Worm (Caenorhabditis elegans) whole organism, L1 larva: ENCODE results near the gene F37H8.5.

Experiments
- C04F5.9 ChIP-seq: sonication (generic microtip); optimal IDR thresholded peaks from 2 replicates; lab custom pipeline; 2016; ENCODE audit warnings: missing genetic modification characterization, missing compliant biosample characterization
- Y116A8C.19 ChIP-seq: sonication (generic microtip); optimal IDR thresholded peaks from 2 replicates; lab custom pipeline; 2016; ENCODE audit warnings: missing compliant biosample characterization, missing genetic modification characterization, borderline replicate concordance
- alr-1 ChIP-seq: fragments of 200-800 bp; sonication (Bioruptor generic); optimal IDR thresholded peaks from 2 replicates; lab custom pipeline; 2018; ENCODE audit warnings: borderline replicate concordance, mild to moderate bottlenecking, missing genetic modification characterization, missing compliant biosample characterization
- ama-1 ChIP-seq: fragments of 150-350 bp; optimal IDR thresholded peaks from 2 replicates; lab custom pipeline; 2014
- ceh-8 ChIP-seq: fragments of 200-800 bp; sonication (Bioruptor generic); optimal IDR thresholded peaks from 2 replicates; lab custom pipeline; 2018; ENCODE audit warnings: mild to moderate bottlenecking, missing genetic modification characterization, moderate library complexity, missing compliant biosample characterization
- ceh-82 ChIP-seq, 3 experiments: fragments of 150-350 bp in 1 of 3; sonication (generic microtip) in 2 of 3; optimal IDR thresholded peaks; 2 replicates each; lab custom pipeline; 2014 to 2017; ENCODE audit warnings: missing biosample characterization in 3 of 3, missing genetic modification characterization in 3 of 3
- ceh-90 ChIP-seq: sonication (generic microtip); optimal IDR thresholded peaks from 2 replicates; lab custom pipeline; 2016; ENCODE audit warnings: missing genetic modification characterization, missing compliant biosample characterization
- ces-1 ChIP-seq: fragments of 150-350 bp; optimal IDR thresholded peaks from 2 replicates; lab custom pipeline; 2014; ENCODE audit warnings: missing biosample characterization, missing genetic modification reagents, missing genetic modification characterization
- dpl-1 ChIP-seq, 3 experiments: fragments of 150-350 bp in 2 of 3; sonication (generic microtip) in 1 of 3; optimal IDR thresholded peaks; 2 replicates each; lab custom pipeline; 2014 to 2017; ENCODE audit warnings: missing biosample characterization in 3 of 3, missing genetic modification characterization in 3 of 3, missing genetic modification reagents in 3 of 3
- efl-1 ChIP-seq, 4 experiments: fragments of 150-350 bp; optimal IDR thresholded peaks in 3 of 4; peaks in 1 of 4; 1 replicate in 1 of 4; 2 replicates in 3 of 4; lab custom pipeline; 2014; ENCODE audit warnings: missing biosample characterization in 2 of 4, missing genetic modification characterization in 2 of 4, missing genetic modification reagents in 2 of 4
- efl-3 ChIP-seq: fragments of 200-800 bp; sonication (Bioruptor generic); optimal IDR thresholded peaks from 2 replicates; lab custom pipeline; 2018; ENCODE audit warnings: mild to moderate bottlenecking, missing genetic modification characterization, missing compliant biosample characterization
- egl-27 ChIP-seq, 2 experiments: fragments of 150-350 bp in 1 of 2; sonication (generic microtip); optimal IDR thresholded peaks; 3 replicates each; lab custom pipeline; 2017 to 2018; ENCODE audit warnings: missing biosample characterization in 2 of 2, missing genetic modification characterization in 2 of 2, missing genetic modification reagents in 2 of 2
- elt-2 ChIP-seq: sonication (generic microtip); optimal IDR thresholded peaks from 2 replicates; lab custom pipeline; 2016; ENCODE audit warnings: missing genetic modification characterization, mild to moderate bottlenecking, inconsistent platforms, missing compliant biosample characterization, missing genetic modification reagents
- fkh-10 ChIP-seq: sonication (generic microtip); optimal IDR thresholded peaks from 2 replicates; lab custom pipeline; 2017; ENCODE audit warnings: missing biosample characterization, missing genetic modification reagents, missing genetic modification characterization
- grh-1 ChIP-seq: fragments of 200-800 bp; sonication (Bioruptor generic); IDR thresholded peaks from 2 replicates; pipeline ENCODE4 v1.3.6; 2022; ENCODE audit warnings: missing genetic modification reagents, missing genetic modification characterization, missing compliant biosample characterization
- hlh-17 ChIP-seq: fragments of 200-800 bp; sonication (Bioruptor generic); optimal IDR thresholded peaks from 2 replicates; lab custom pipeline; 2018; ENCODE audit warnings: missing genetic modification characterization, mild to moderate bottlenecking, missing compliant biosample characterization, moderate library complexity, borderline replicate concordance
- hlh-4 ChIP-seq: sonication (generic microtip); optimal IDR thresholded peaks from 2 replicates; lab custom pipeline; 2016; ENCODE audit warnings: mild to moderate bottlenecking, missing genetic modification characterization, missing compliant biosample characterization
- hpl-2 ChIP-seq: fragments of 150-350 bp; optimal IDR thresholded peaks from 2 replicates; lab custom pipeline; 2014; ENCODE audit warnings: missing biosample characterization, missing genetic modification reagents, missing genetic modification characterization
- isw-1 ChIP-seq: fragments of 200-800 bp; sonication (Bioruptor generic); IDR thresholded peaks from 2 replicates; pipeline ENCODE4 v1.3.6; 2022; ENCODE audit warnings: missing genetic modification characterization, missing compliant biosample characterization
- lin-13 ChIP-seq: fragments of 150-350 bp; optimal IDR thresholded peaks from 2 replicates; lab custom pipeline; 2014; ENCODE audit warnings: missing biosample characterization, missing genetic modification reagents, missing genetic modification characterization
- lin-39 ChIP-seq: fragments of 150-350 bp; optimal IDR thresholded peaks from 2 replicates; lab custom pipeline; 2014; ENCODE audit warnings: missing biosample characterization, missing genetic modification reagents, missing genetic modification characterization
- lir-3 ChIP-seq: sonication (generic microtip); optimal IDR thresholded peaks from 2 replicates; lab custom pipeline; 2016; ENCODE audit warnings: mild to moderate bottlenecking, missing genetic modification characterization, moderate library complexity, missing compliant biosample characterization; ENCODE audit not compliant: poor library complexity
- nhr-11 ChIP-seq: fragments of 150-350 bp; optimal IDR thresholded peaks from 2 replicates; lab custom pipeline; 2014; ENCODE audit warnings: missing biosample characterization, missing genetic modification characterization
- nhr-12 ChIP-seq: sonication (generic microtip); optimal IDR thresholded peaks from 2 replicates; lab custom pipeline; 2017; ENCODE audit warnings: missing biosample characterization, missing genetic modification characterization
- nhr-28 ChIP-seq: fragments of 150-350 bp; optimal IDR thresholded peaks from 2 replicates; lab custom pipeline; 2014; ENCODE audit warnings: missing biosample characterization, missing genetic modification characterization
- nhr-47 ChIP-seq: sonication (generic microtip); optimal IDR thresholded peaks from 2 replicates; lab custom pipeline; 2016; ENCODE audit warnings: mild to moderate bottlenecking, missing genetic modification characterization, moderate library complexity, missing compliant biosample characterization
- nhr-71 ChIP-seq: sonication (generic microtip); optimal IDR thresholded peaks from 2 replicates; lab custom pipeline; 2016; ENCODE audit warnings: mild to moderate bottlenecking, missing genetic modification characterization, moderate library complexity, missing compliant biosample characterization
- nhr-77 ChIP-seq: fragments of 150-350 bp; optimal IDR thresholded peaks from 2 replicates; lab custom pipeline; 2014; ENCODE audit warnings: missing biosample characterization, missing genetic modification characterization
- pag-3 ChIP-seq: sonication (generic microtip); optimal IDR thresholded peaks from 2 replicates; lab custom pipeline; 2017; ENCODE audit warnings: missing genetic modification characterization, mild to moderate bottlenecking, missing compliant biosample characterization, antibody characterized with exemption, borderline replicate concordance; ENCODE audit not compliant: insufficient read depth
- pqm-1 ChIP-seq: sonication (generic microtip); optimal IDR thresholded peaks from 3 replicates; lab custom pipeline; 2017; ENCODE audit warnings: missing biosample characterization, missing genetic modification characterization
- rnt-1 ChIP-seq: sonication (generic microtip); optimal IDR thresholded peaks from 2 replicates; lab custom pipeline; 2016; ENCODE audit warnings: mild to moderate bottlenecking, missing genetic modification characterization, moderate library complexity, missing compliant biosample characterization
- skn-1 ChIP-seq: fragments of 150-350 bp; optimal IDR thresholded peaks from 2 replicates; lab custom pipeline; 2014; ENCODE audit warnings: missing biosample characterization, missing genetic modification characterization
- snpc-4 ChIP-seq: fragments of 150-350 bp; optimal IDR thresholded peaks from 2 replicates; lab custom pipeline; 2014; ENCODE audit warnings: missing biosample characterization, missing genetic modification characterization
- sptf-1 ChIP-seq: fragments of 150-350 bp; optimal IDR thresholded peaks from 2 replicates; lab custom pipeline; 2014; ENCODE audit warnings: missing biosample characterization, missing genetic modification characterization
- tbx-2 ChIP-seq: sonication (generic microtip); optimal IDR thresholded peaks from 2 replicates; lab custom pipeline; 2016; ENCODE audit warnings: missing genetic modification characterization, missing compliant biosample characterization
- zip-4 ChIP-seq: fragments of 200-800 bp; sonication (Bioruptor generic); optimal IDR thresholded peaks from 2 replicates; lab custom pipeline; 2018; ENCODE audit warnings: mild to moderate bottlenecking, missing genetic modification characterization, moderate library complexity, missing compliant biosample characterization
- ztf-11 ChIP-seq, 2 experiments: sonication (generic microtip); optimal IDR thresholded peaks; 2 replicates each; lab custom pipeline; 2016 to 2017; ENCODE audit warnings: missing genetic modification characterization in 2 of 2, missing biosample characterization in 1 of 2, missing compliant biosample characterization in 1 of 2
- ztf-4 ChIP-seq: fragments of 150-350 bp; optimal IDR thresholded peaks from 2 replicates; lab custom pipeline; 2014; ENCODE audit warnings: missing biosample characterization, missing genetic modification characterization

Gene F37H8.5

ce11 chrII:11167039-11167438, 21.0 kb upstream of the F37H8.5 start (continued):
- peak; percentile 40 for TF ChIP-seq lin-39
- TF ChIP-seq lir-3, result no peak
- TF ChIP-seq nhr-77 (tag; lab: Kevin White, UChicago), result peak; percentile 59
- no peak for TF ChIP-seq efl-3 (GFP tag; lab: Kevin White, UChicago)
- TF ChIP-seq efl-1 (optimal IDR thresholded peaks at IDR 0.05; lab: Kevin White, UChicago), result peak; percentile 29 to 68
- TF ChIP-seq efl-1 (GFP tag; optimal IDR thresholded peaks at IDR 0.05 in 1 of 2; lab: Kevin White, UChicago), result peak; percentile 10 to 96
- no peak for TF ChIP-seq nhr-11 (tag; lab: Kevin White, UChicago)
- peak; percentile 77 for TF ChIP-seq grh-1
- no peak for TF ChIP-seq nhr-28

ce11 chrII:11175347-11175746, 12.7 kb upstream of the F37H8.5 start:
- no peak for TF ChIP-seq Y116A8C.19 (tag; lab: Kevin White, UChicago)
- TF ChIP-seq hpl-2 (GFP tag; lab: Kevin White, UChicago), result no peak
- no peak for TF ChIP-seq lin-39
- no peak for TF ChIP-seq ama-1 (lab: Kevin White, UChicago)
- TF ChIP-seq zip-4 (GFP tag; lab: Kevin White, UChicago), result no peak
- TF ChIP-seq C04F5.9 (tag; lab: Kevin White, UChicago), result no peak
- no peak for TF ChIP-seq snpc-4

- TF ChIP-seq ztf-11 (tag; optimal IDR thresholded peaks at IDR 0.05; lab: Kevin White, UChicago), result no peak
- no peak for TF ChIP-seq elt-2 (tag; lab: Kevin White, UChicago)
- no peak for TF ChIP-seq hlh-4 (tag; lab: Kevin White, UChicago)
- peak; percentile 1 for TF ChIP-seq skn-1 (tag; lab: Kevin White, UChicago)
- TF ChIP-seq nhr-71 (tag; lab: Kevin White, UChicago), result peak; percentile 15
- TF ChIP-seq lin-13, result no peak
- TF ChIP-seq ceh-8 (GFP tag; lab: Kevin White, UChicago), result no peak
- TF ChIP-seq snpc-4, result no peak
- no peak for TF ChIP-seq nhr-12 (tag; lab: Kevin White, UChicago)
- no peak for TF ChIP-seq egl-27 (tag; optimal IDR thresholded peaks at IDR 0.05; lab: Kevin White, UChicago)
- TF ChIP-seq lin-39, result no peak
- no peak for TF ChIP-seq Y116A8C.19 (tag; lab: Kevin White, UChicago)
- no peak for TF ChIP-seq sptf-1 (tag; lab: Kevin White, UChicago)
- TF ChIP-seq grh-1, result no peak
- TF ChIP-seq fkh-10 (GFP tag; lab: Kevin White, UChicago), result no peak
- no peak for TF ChIP-seq pag-3
- no peak for TF ChIP-seq pqm-1 (tag; lab: Kevin White, UChicago)
- TF ChIP-seq ceh-90, result peak; percentile 10
- no peak for TF ChIP-seq tbx-2 (tag; lab: Kevin White, UChicago)
- peak in 1 of 3 experiments; percentile 3 for TF ChIP-seq dpl-1 (GFP tag; optimal IDR thresholded peaks at IDR 0.05; lab: Kevin White, UChicago)
- TF ChIP-seq ceh-82 (tag; optimal IDR thresholded peaks at IDR 0.05; lab: Kevin White, UChicago), result no peak
- TF ChIP-seq isw-1 (GFP tag; lab: Robert Waterston, UW), result no peak
- TF ChIP-seq ztf-4, result no peak
- TF ChIP-seq alr-1 (tag; lab: Kevin White, UChicago), result no peak
- no peak for TF ChIP-seq efl-1 (optimal IDR thresholded peaks at IDR 0.05; lab: Kevin White, UChicago)
- peak in 1 of 2 experiments; percentile 73 for TF ChIP-seq efl-1 (GFP tag; optimal IDR thresholded peaks at IDR 0.05 in 1 of 2; lab: Kevin White, UChicago)
- no peak for TF ChIP-seq ces-1 (GFP tag; lab: Kevin White, UChicago)
- peak; percentile 49 for TF ChIP-seq rnt-1 (tag; lab: Kevin White, UChicago)
- TF ChIP-seq nhr-47 (tag; lab: Kevin White, UChicago), result no peak
- no peak for TF ChIP-seq hlh-17 (GFP tag; lab: Kevin White, UChicago)
Measured at ce11 chrII:11176441-11176840, 11.6 kb upstream of the F37H8.5 start.
